Fruit fly (Drosophila melanogaster) S2 (cell line): ENCODE results near the gene ssp3.

Experiments used
- CG8478 ChIP-seq: fragments of >200 bp; optimal IDR thresholded peaks from 2 replicates; lab custom pipeline; 2018
- CTCF ChIP-seq, 2 experiments: fragments of >200 bp; optimal IDR thresholded peaks; 2 replicates each; lab custom pipeline; 2018

DNA sequence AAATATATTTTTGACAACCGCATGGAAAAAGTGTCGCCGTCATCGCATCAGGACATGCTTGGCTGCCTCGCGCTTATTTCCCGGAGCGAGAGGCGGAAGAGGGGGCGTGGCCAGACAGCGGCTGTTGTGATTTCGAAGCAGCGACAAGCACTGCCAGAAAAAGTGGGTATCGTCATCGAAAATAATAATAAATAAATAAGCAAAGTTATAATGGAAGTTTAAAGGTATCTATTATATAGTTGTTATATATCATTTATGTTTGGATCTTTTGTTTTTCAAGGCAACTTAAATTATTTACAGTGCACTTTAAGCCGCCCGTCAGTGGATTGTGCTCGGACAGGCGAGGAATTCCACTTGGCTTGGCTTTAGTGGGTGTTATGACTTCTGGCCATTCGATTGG is 54.4 kb downstream of the ssp3 start:
- TF ChIP-seq CG8478 (lab: Kevin White, UChicago), result no peak
- no peak for TF ChIP-seq CTCF (optimal IDR thresholded peaks at IDR 0.05; lab: Kevin White, UChicago)
